Fruit fly (Drosophila melanogaster) Kc167 (cell line): Measurements from ENCODE around the gene CG4914.

Experiments
- insv ChIP-seq: fragments of >200 bp; optimal IDR thresholded peaks from 3 replicates; lab custom pipeline; 2018; ENCODE audit warnings: missing external identifiers
- ttk ChIP-seq: sonication (Bioruptor generic); optimal IDR thresholded peaks from 2 replicates; lab custom pipeline; 2017; ENCODE audit warnings: missing external identifiers

DNA sequence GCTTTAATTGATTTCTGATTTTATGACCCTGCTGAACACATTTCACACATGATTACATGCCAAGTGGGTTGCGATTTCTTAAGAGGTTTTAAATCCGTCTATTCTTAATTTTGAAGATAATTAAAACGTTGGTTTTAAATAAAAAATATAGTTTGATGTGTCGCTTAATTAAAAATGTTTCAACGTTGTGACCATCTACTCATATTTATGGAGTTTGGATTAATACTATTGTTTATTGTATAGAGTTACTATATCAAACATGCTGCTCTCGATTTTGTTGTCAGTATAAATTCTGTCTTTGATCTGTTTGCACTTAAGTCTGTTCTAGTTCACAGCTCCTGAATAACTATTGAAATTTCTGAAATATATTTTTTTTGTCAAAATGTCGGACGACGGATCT, 13.1 kb upstream of the CG4914 start, which contains the start of gene gdrd:
- TF ChIP-seq insv (lab: Kevin White, UChicago) (no peak), ttk (no peak)
